Worm (Caenorhabditis elegans) whole organism, L2 larva: ENCODE results near the gene fbxl-3.

Source experiments
- R02D3.7 ChIP-seq: fragments of 150-350 bp; optimal IDR thresholded peaks from 2 replicates; lab custom pipeline; 2014; ENCODE audit warnings: missing biosample characterization, missing genetic modification characterization
- ZK546.5 ChIP-seq: sonication (generic microtip); optimal IDR thresholded peaks from 2 replicates; lab custom pipeline; 2017; ENCODE audit warnings: missing biosample characterization, missing genetic modification characterization
- alr-1 ChIP-seq: fragments of 150-350 bp; optimal IDR thresholded peaks from 2 replicates; lab custom pipeline; 2014; ENCODE audit warnings: missing biosample characterization, missing genetic modification characterization
- blmp-1 ChIP-seq: sonication (generic microtip); optimal IDR thresholded peaks from 2 replicates; lab custom pipeline; 2017; ENCODE audit warnings: missing genetic modification characterization, mild to moderate bottlenecking, missing compliant biosample characterization, antibody characterized with exemption, moderate library complexity; ENCODE audit not compliant: insufficient read depth
- egl-27 ChIP-seq: sonication (generic microtip); optimal IDR thresholded peaks from 3 replicates; lab custom pipeline; 2017; ENCODE audit warnings: missing biosample characterization, missing genetic modification reagents, missing genetic modification characterization
- fos-1 ChIP-seq: fragments of 150-350 bp; optimal IDR thresholded peaks from 2 replicates; lab custom pipeline; 2014; ENCODE audit warnings: missing biosample characterization, missing genetic modification characterization
- lin-39 ChIP-seq: fragments of 150-350 bp; optimal IDR thresholded peaks from 2 replicates; lab custom pipeline; 2014; ENCODE audit warnings: missing biosample characterization, missing genetic modification reagents, missing genetic modification characterization
- mab-5 ChIP-seq: fragments of 150-350 bp; optimal IDR thresholded peaks from 2 replicates; lab custom pipeline; 2014; ENCODE audit warnings: missing biosample characterization, missing genetic modification characterization
- nhr-129 ChIP-seq: fragments of 150-350 bp; optimal IDR thresholded peaks from 2 replicates; lab custom pipeline; 2014; ENCODE audit warnings: missing biosample characterization, missing genetic modification characterization
- nhr-23 ChIP-seq: fragments of 150-350 bp; optimal IDR thresholded peaks from 2 replicates; lab custom pipeline; 2014; ENCODE audit warnings: missing biosample characterization, missing genetic modification reagents, missing genetic modification characterization
- nhr-77 ChIP-seq: fragments of 150-350 bp; optimal IDR thresholded peaks from 2 replicates; lab custom pipeline; 2014; ENCODE audit warnings: missing biosample characterization, missing genetic modification characterization
- snpc-4 ChIP-seq: fragments of 150-350 bp; optimal IDR thresholded peaks from 2 replicates; lab custom pipeline; 2014; ENCODE audit warnings: missing biosample characterization, missing genetic modification characterization
- unc-55 ChIP-seq: fragments of 150-350 bp; sonication (generic microtip); optimal IDR thresholded peaks from 3 replicates; lab custom pipeline; 2014; ENCODE audit warnings: missing biosample characterization, missing genetic modification reagents, missing genetic modification characterization
- ztf-4 ChIP-seq: fragments of 150-350 bp; optimal IDR thresholded peaks from 2 replicates; lab custom pipeline; 2014; ENCODE audit warnings: missing biosample characterization, missing genetic modification characterization

DNA sequence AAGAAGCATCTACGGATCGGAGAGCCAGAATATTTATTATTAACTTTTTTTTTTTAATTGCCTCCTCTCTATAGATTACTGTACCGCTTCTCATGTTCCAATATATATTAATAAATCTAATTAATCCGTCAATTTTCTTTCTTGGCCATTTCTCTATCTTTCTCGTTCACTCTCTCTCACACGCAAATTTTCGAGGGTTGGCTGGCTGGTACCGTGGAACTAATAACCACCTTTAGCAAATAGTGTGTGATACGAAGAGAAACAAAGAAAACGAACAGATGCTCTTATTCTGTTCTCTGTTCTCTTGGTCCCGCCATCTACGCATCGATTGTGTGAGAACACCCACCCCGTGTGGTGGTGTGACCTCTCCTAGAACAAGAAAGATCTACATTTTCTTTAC lies 19.6 kb upstream of the fbxl-3 start:
- TF ChIP-seq nhr-77 (tag; lab: Kevin White, UChicago), result no peak
- TF ChIP-seq nhr-129 (tag; lab: Kevin White, UChicago), result no peak
- TF ChIP-seq blmp-1, result no peak
- no peak for TF ChIP-seq R02D3.7
- no peak for TF ChIP-seq snpc-4 (tag; lab: Kevin White, UChicago)
- TF ChIP-seq ztf-4 (tag; lab: Kevin White, UChicago), result no peak
- no peak for TF ChIP-seq mab-5 (tag; lab: Kevin White, UChicago)
- no peak for TF ChIP-seq lin-39
- TF ChIP-seq egl-27 (tag; lab: Kevin White, UChicago), result no peak
- TF ChIP-seq alr-1, result no peak
- TF ChIP-seq fos-1, result no peak
- TF ChIP-seq nhr-23 (tag; lab: Kevin White, UChicago), result no peak
- no peak for TF ChIP-seq ZK546.5 (tag; lab: Kevin White, UChicago)
- no peak for TF ChIP-seq unc-55 (GFP tag; lab: Kevin White, UChicago)
